Worm (Caenorhabditis elegans) whole organism, L4 larva: Measurements from ENCODE around the gene pptr-2.

ENCODE experiments used
- F26F4.8 ChIP-seq: fragments of 200-800 bp; sonication (Bioruptor generic); conservative IDR thresholded peaks from 2 replicates; pipeline ENCODE4 v1.3.6; 2022; ENCODE audit warnings: missing genetic modification characterization, missing compliant biosample characterization
- F44E2.7 ChIP-seq: fragments of 200-800 bp; sonication (Bioruptor generic); IDR thresholded peaks from 2 replicates; pipeline ENCODE4 v2.1.2; 2022; ENCODE audit warnings: missing genetic modification characterization, missing compliant biosample characterization
- F49E8.2 ChIP-seq: sonication (generic microtip); optimal IDR thresholded peaks from 2 replicates; lab custom pipeline; 2016; ENCODE audit warnings: missing compliant biosample characterization, mild to moderate bottlenecking, missing genetic modification characterization, borderline replicate concordance
- R02D3.7 ChIP-seq: fragments of 150-350 bp; sonication (generic microtip); optimal IDR thresholded peaks from 3 replicates; lab custom pipeline; 2014; ENCODE audit warnings: missing biosample characterization, missing genetic modification characterization
- Y105C5A.15 ChIP-seq: fragments of 200-800 bp; sonication (Bioruptor generic); IDR thresholded peaks from 2 replicates; pipeline ENCODE4 v1.3.6; 2022; ENCODE audit warnings: missing genetic modification characterization, missing compliant biosample characterization
- Y75B8A.6 ChIP-seq: fragments of 200-800 bp; sonication (Bioruptor generic); IDR thresholded peaks from 2 replicates; pipeline ENCODE4 v1.3.6; 2022; ENCODE audit warnings: missing genetic modification reagents, missing genetic modification characterization, missing compliant biosample characterization
- ZK337.2 ChIP-seq: fragments of 200-800 bp; sonication (Bioruptor generic); IDR thresholded peaks from 2 replicates; pipeline ENCODE4 v1.3.6; 2022; ENCODE audit warnings: missing genetic modification reagents, missing genetic modification characterization, missing compliant biosample characterization
- aha-1 ChIP-seq: fragments of 150-350 bp; peaks from one replicate; lab custom pipeline; 2014; ENCODE audit warnings: missing biosample characterization, missing genetic modification characterization
- arid-1 ChIP-seq: fragments of 200-800 bp; sonication (Bioruptor generic); conservative IDR thresholded peaks from 2 replicates; pipeline ENCODE4 v1.3.6; 2022; ENCODE audit warnings: missing genetic modification reagents, missing genetic modification characterization, missing compliant biosample characterization
- ceh-20 ChIP-seq: fragments of 200-800 bp; sonication (Bioruptor generic); IDR thresholded peaks from 2 replicates; pipeline ENCODE4 v1.3.6; 2022; ENCODE audit warnings: missing genetic modification reagents, missing genetic modification characterization, missing compliant biosample characterization
- ceh-28 ChIP-seq: fragments of 150-350 bp; optimal IDR thresholded peaks from 2 replicates; lab custom pipeline; 2014; ENCODE audit warnings: missing biosample characterization, missing genetic modification reagents, missing genetic modification characterization
- ceh-32 ChIP-seq: sonication (generic microtip); optimal IDR thresholded peaks from 2 replicates; lab custom pipeline; 2016; ENCODE audit warnings: mild to moderate bottlenecking, missing genetic modification characterization, missing compliant biosample characterization; ENCODE audit not compliant: poor library complexity
- ceh-44 ChIP-seq: fragments of 200-800 bp; sonication (Bioruptor generic); IDR thresholded peaks from 2 replicates; pipeline ENCODE4 v1.3.6; 2022; ENCODE audit warnings: missing genetic modification reagents, missing genetic modification characterization, missing compliant biosample characterization
- ceh-82 ChIP-seq: sonication (generic microtip); optimal IDR thresholded peaks from 2 replicates; lab custom pipeline; 2017; ENCODE audit warnings: missing biosample characterization, missing genetic modification characterization
- cey-2 ChIP-seq: sonication (generic microtip); optimal IDR thresholded peaks from 3 replicates; lab custom pipeline; 2017; ENCODE audit warnings: missing genetic modification characterization, mild to moderate bottlenecking, missing compliant biosample characterization, antibody characterized with exemption, borderline replicate concordance; ENCODE audit not compliant: insufficient read depth
- daf-8 ChIP-seq: fragments of 200-800 bp; sonication (Bioruptor generic); IDR thresholded peaks from 2 replicates; pipeline ENCODE4 v1.3.6; 2022; ENCODE audit warnings: missing genetic modification characterization, missing compliant biosample characterization
- duxl-1 ChIP-seq: sonication (generic microtip); optimal IDR thresholded peaks from 2 replicates; lab custom pipeline; 2016; ENCODE audit warnings: mild to moderate bottlenecking, missing genetic modification characterization, moderate library complexity, missing compliant biosample characterization; ENCODE audit not compliant: poor library complexity
- egl-43 ChIP-seq: fragments of 200-800 bp; sonication (Bioruptor generic); IDR thresholded peaks from 2 replicates; pipeline ENCODE4 v1.3.6; 2022; ENCODE audit warnings: missing genetic modification reagents, missing genetic modification characterization, missing compliant biosample characterization
- gei-8 ChIP-seq: fragments of 200-800 bp; sonication (Bioruptor generic); optimal IDR thresholded peaks from 2 replicates; lab custom pipeline; 2018; ENCODE audit warnings: mild to moderate bottlenecking, missing genetic modification characterization, missing compliant biosample characterization
- hif-1 ChIP-seq, 2 experiments: sonication (generic microtip); optimal IDR thresholded peaks; 2 replicates each; lab custom pipeline; 2016 to 2017; ENCODE audit warnings: missing compliant biosample characterization in 2 of 2, missing genetic modification characterization in 2 of 2, missing genetic modification reagents in 2 of 2, missing genotype in 2 of 2, mild to moderate bottlenecking in 1 of 2
- hmg-1.1 ChIP-seq: fragments of 200-800 bp; sonication (Bioruptor generic); IDR thresholded peaks from 2 replicates; pipeline ENCODE4 v1.3.6; 2022; ENCODE audit warnings: missing genetic modification reagents, missing genetic modification characterization, missing compliant biosample characterization
- jun-1 ChIP-seq: fragments of 150-350 bp; optimal IDR thresholded peaks from 2 replicates; lab custom pipeline; 2014; ENCODE audit warnings: missing biosample characterization, missing genetic modification reagents, missing genetic modification characterization
- lim-7 ChIP-seq: fragments of 200-800 bp; sonication (Bioruptor generic); IDR thresholded peaks from 2 replicates; pipeline ENCODE4 v1.3.6; 2022; ENCODE audit warnings: missing genetic modification characterization, missing compliant biosample characterization
- lin-1 ChIP-seq: fragments of 200-800 bp; sonication (Bioruptor generic); IDR thresholded peaks from 2 replicates; pipeline ENCODE4 v1.3.6; 2022; ENCODE audit warnings: missing genetic modification reagents, missing genetic modification characterization, missing compliant biosample characterization
- lin-29 ChIP-seq: fragments of 200-800 bp; sonication (Bioruptor generic); IDR thresholded peaks from 2 replicates; pipeline ENCODE4 v1.3.6; 2022; ENCODE audit warnings: missing genetic modification reagents, missing genetic modification characterization, missing compliant biosample characterization
- lin-39 ChIP-seq: fragments of 150-350 bp; optimal IDR thresholded peaks from 2 replicates; lab custom pipeline; 2014; ENCODE audit warnings: missing biosample characterization, missing genetic modification reagents, missing genetic modification characterization
- mdl-1 ChIP-seq, 2 experiments: fragments of 150-350 bp in 1 of 2; sonication (generic microtip) in 1 of 2; optimal IDR thresholded peaks; 2 replicates each; lab custom pipeline; 2014 to 2017; ENCODE audit warnings: missing biosample characterization in 2 of 2, missing genetic modification characterization in 2 of 2
- mdt-29 ChIP-seq: fragments of 200-800 bp; sonication (Bioruptor generic); IDR thresholded peaks from 2 replicates; pipeline ENCODE4 v1.3.6; 2022; ENCODE audit warnings: missing genetic modification reagents, missing genetic modification characterization, missing compliant biosample characterization
- mes-2 ChIP-seq: sonication (generic microtip); optimal IDR thresholded peaks from 2 replicates; lab custom pipeline; 2016; ENCODE audit warnings: missing genotype, mild to moderate bottlenecking, missing genetic modification characterization, missing compliant biosample characterization; ENCODE audit not compliant: poor library complexity, severe bottlenecking
- nhr-111 ChIP-seq: fragments of 200-800 bp; sonication (Bioruptor generic); optimal IDR thresholded peaks from 2 replicates; lab custom pipeline; 2018; ENCODE audit warnings: mild to moderate bottlenecking, missing genetic modification characterization, missing compliant biosample characterization
- nhr-237 ChIP-seq: sonication (generic microtip); optimal IDR thresholded peaks from 2 replicates; lab custom pipeline; 2017; ENCODE audit warnings: missing biosample characterization, missing genetic modification characterization
- nhr-25 ChIP-seq: sonication (generic microtip); optimal IDR thresholded peaks from 2 replicates; lab custom pipeline; 2017; ENCODE audit warnings: missing genetic modification characterization, mild to moderate bottlenecking, missing compliant biosample characterization, antibody characterized with exemption, moderate library complexity, borderline replicate concordance; ENCODE audit not compliant: insufficient read depth
- nhr-28 ChIP-seq: fragments of 150-350 bp; optimal IDR thresholded peaks from 2 replicates; lab custom pipeline; 2014; ENCODE audit warnings: missing biosample characterization, missing genetic modification characterization
- nhr-42 ChIP-seq: fragments of 200-800 bp; sonication (Bioruptor generic); IDR thresholded peaks from 2 replicates; pipeline ENCODE4 v1.3.6; 2022; ENCODE audit warnings: missing genetic modification characterization, missing compliant biosample characterization
- nhr-48 ChIP-seq: sonication (generic microtip); optimal IDR thresholded peaks from 2 replicates; lab custom pipeline; 2016; ENCODE audit warnings: mild to moderate bottlenecking, missing genetic modification characterization, missing compliant biosample characterization
- nhr-76 ChIP-seq: fragments of 150-350 bp; optimal IDR thresholded peaks from 2 replicates; lab custom pipeline; 2014; ENCODE audit warnings: missing biosample characterization, missing genetic modification characterization
- pha-4 ChIP-seq, 2 experiments: fragments of 150-350 bp in 1 of 2; fragments of 200-800 bp in 1 of 2; sonication (Bioruptor generic) in 1 of 2; IDR thresholded peaks in 1 of 2; optimal IDR thresholded peaks in 1 of 2; 2 replicates each; pipeline versions ENCODE4 v1.3.6 to Lab custom; 2014 to 2022; ENCODE audit warnings: missing genetic modification characterization in 2 of 2, missing genetic modification reagents in 2 of 2, missing biosample characterization in 1 of 2, missing compliant biosample characterization in 1 of 2
- pqm-1 ChIP-seq: sonication (generic microtip); optimal IDR thresholded peaks from 2 replicates; lab custom pipeline; 2017; ENCODE audit warnings: missing biosample characterization, missing genetic modification characterization
- rbr-2 ChIP-seq: sonication (generic microtip); optimal IDR thresholded peaks from 2 replicates; lab custom pipeline; 2016; ENCODE audit warnings: missing genotype, missing genetic modification characterization, missing compliant biosample characterization
- sdz-12 ChIP-seq: fragments of 200-800 bp; sonication (Bioruptor generic); optimal IDR thresholded peaks from 2 replicates; lab custom pipeline; 2018; ENCODE audit warnings: mild to moderate bottlenecking, missing genetic modification characterization, missing compliant biosample characterization
- skn-1 ChIP-seq: fragments of 150-350 bp; optimal IDR thresholded peaks from 2 replicates; lab custom pipeline; 2014; ENCODE audit warnings: missing biosample characterization, missing genetic modification characterization
- snpc-4 ChIP-seq: fragments of 150-350 bp; optimal IDR thresholded peaks from 2 replicates; lab custom pipeline; 2014; ENCODE audit warnings: missing biosample characterization, missing genetic modification characterization
- unc-130 ChIP-seq: sonication (generic microtip); optimal IDR thresholded peaks from 2 replicates; lab custom pipeline; 2016; ENCODE audit warnings: missing genetic modification reagents, missing genetic modification characterization, missing compliant biosample characterization
- unc-39 ChIP-seq: sonication (generic microtip); optimal IDR thresholded peaks from 2 replicates; lab custom pipeline; 2017; ENCODE audit warnings: missing biosample characterization, missing genetic modification characterization
- unc-62 ChIP-seq, 3 experiments: fragments of 150-350 bp in 1 of 3; sonication (generic microtip); optimal IDR thresholded peaks in 2 of 3; peaks in 1 of 3; 1 replicate in 1 of 3; 2 replicates in 2 of 3; lab custom pipeline; 2014 to 2017; ENCODE audit warnings: missing biosample characterization in 3 of 3, missing genetic modification characterization in 3 of 3, missing genetic modification reagents in 3 of 3, missing genotype in 1 of 3
- vab-7 ChIP-seq: fragments of 200-800 bp; sonication (Bioruptor generic); IDR thresholded peaks from 2 replicates; pipeline ENCODE4 v1.3.6; 2022; ENCODE audit warnings: missing genetic modification reagents, missing genetic modification characterization, missing compliant biosample characterization
- zip-11 ChIP-seq: fragments of 200-800 bp; sonication (Bioruptor generic); IDR thresholded peaks from 2 replicates; pipeline ENCODE4 v1.3.6; 2022; ENCODE audit warnings: missing genetic modification characterization, missing compliant biosample characterization
- ztf-7 ChIP-seq: fragments of 150-350 bp; optimal IDR thresholded peaks from 2 replicates; lab custom pipeline; 2014; ENCODE audit warnings: missing biosample characterization, missing genetic modification characterization

pptr-2 gene

ce11 chrV:11070388-11070787, 35.7 kb upstream of the pptr-2 start (continued):
- TF ChIP-seq ZK337.2 (GFP tag; lab: Robert Waterston, UW) (no peak), nhr-25 (tag; lab: Kevin White, UChicago) (no peak), nhr-237 (no peak), lin-29 (no peak), ceh-82 (tag; lab: Kevin White, UChicago) (no peak), duxl-1 (tag; lab: Kevin White, UChicago) (no peak), lin-39 (no peak), zip-11 (no peak), pqm-1 (tag; lab: Kevin White, UChicago) (peak; percentile 69), ztf-7 (tag; lab: Kevin White, UChicago) (no peak), unc-39 (tag; lab: Kevin White, UChicago) (no peak), snpc-4 (tag; lab: Kevin White, UChicago) (no peak), daf-8 (GFP tag; lab: Robert Waterston, UW) (no peak), mdt-29 (GFP tag; lab: Robert Waterston, UW) (no peak), nhr-28 (tag; lab: Kevin White, UChicago) (peak; percentile 89), nhr-111 (GFP tag; lab: Kevin White, UChicago) (no peak), nhr-42 (GFP tag; lab: Robert Waterston, UW) (no peak), F26F4.8 (GFP tag; lab: Robert Waterston, UW) (no peak), nhr-48 (no peak), F49E8.2 (no peak), R02D3.7 (no peak), mes-2 (tag; lab: Kevin White, UChicago) (no peak), gei-8 (GFP tag; lab: Kevin White, UChicago) (no peak)

ce11 chrV:11069277-11069676, 34.5 kb upstream of the pptr-2 start, which contains the start of gene T04C12.8:
Gene T04C12.8, minus strand, starts transcription at chrV:11069358.
- TF ChIP-seq ceh-20 (GFP tag; lab: Robert Waterston, UW) (0 out of 2 replicates have a peak, but pooled peaks have one; percentile 41), mdl-1 (tag; optimal IDR thresholded peaks at IDR 0.05; lab: Kevin White, UChicago) (peak in 1 of 2 experiments; percentile 77), hif-1 (tag; optimal IDR thresholded peaks at IDR 0.05; lab: Kevin White, UChicago) (peak in 1 of 2 experiments; percentile 27), unc-39 (tag; lab: Kevin White, UChicago) (no peak), gei-8 (GFP tag; lab: Kevin White, UChicago) (no peak), arid-1 (GFP tag; lab: Robert Waterston, UW) (no peak), rbr-2 (tag; lab: Kevin White, UChicago) (no peak), lin-1 (GFP tag; lab: Robert Waterston, UW) (peak; percentile 52), F44E2.7 (GFP tag; lab: Robert Waterston, UW) (no peak), hmg-1.1 (no peak), unc-62 (GFP tag; optimal IDR thresholded peaks at IDR 0.05 in 1 of 2; lab: Kevin White, UChicago) (no peak), unc-62 (tag; optimal IDR thresholded peaks at IDR 0.05; lab: Kevin White, UChicago) (no peak), nhr-42 (GFP tag; lab: Robert Waterston, UW) (0 out of 2 replicates have a peak, but pooled peaks have one; percentile 5), nhr-111 (GFP tag; lab: Kevin White, UChicago) (no peak), ceh-82 (tag; lab: Kevin White, UChicago) (no peak), skn-1 (tag; lab: Kevin White, UChicago) (no peak), ztf-7 (tag; lab: Kevin White, UChicago) (no peak), zip-11 (no peak), pha-4 (GFP tag; IDR thresholded peaks at IDR 0.05; lab: Robert Waterston, UW) (no peak), pha-4 (tag; optimal IDR thresholded peaks at IDR 0.05; lab: Kevin White, UChicago) (peak; percentile 2), nhr-76 (tag; lab: Kevin White, UChicago) (no peak), mdt-29 (GFP tag; lab: Robert Waterston, UW) (no peak), Y75B8A.6 (GFP tag; lab: Robert Waterston, UW) (no peak), ceh-28 (tag; lab: Kevin White, UChicago) (no peak), nhr-237 (no peak), aha-1 (tag; lab: Kevin White, UChicago) (no peak), egl-43 (GFP tag; lab: Robert Waterston, UW) (no peak), Y105C5A.15 (GFP tag; lab: Robert Waterston, UW) (no peak), unc-130 (GFP tag; lab: Kevin White, UChicago) (no peak), lim-7 (GFP tag; lab: Robert Waterston, UW) (no peak), ceh-32 (no peak), cey-2 (tag; lab: Kevin White, UChicago) (no peak), vab-7 (GFP tag; lab: Robert Waterston, UW) (no peak), sdz-12 (GFP tag; lab: Kevin White, UChicago) (no peak), jun-1 (tag; lab: Kevin White, UChicago) (no peak), ceh-44 (GFP tag; lab: Robert Waterston, UW) (no peak)
